Worm (Caenorhabditis elegans) whole organism, late embryonic: Measurements from ENCODE around the gene T04B2.8.
"Not testable (repeated sequence)": the region's sequence is repeated elsewhere in the genome, so short reads cannot be mapped to it uniquely, and the experiment has no call there.

Source experiments
- C08G9.2 ChIP-seq: sonication (generic microtip); optimal IDR thresholded peaks from 2 replicates; lab custom pipeline; 2016; ENCODE audit warnings: mild to moderate bottlenecking, missing genetic modification characterization, moderate library complexity, missing compliant biosample characterization
- C38D4.7 ChIP-seq: fragments of 200-800 bp; sonication (Bioruptor generic); optimal IDR thresholded peaks from 2 replicates; lab custom pipeline; 2018; ENCODE audit warnings: mild to moderate bottlenecking, missing genetic modification characterization, moderate library complexity, missing compliant biosample characterization
- F13H6.1 ChIP-seq: sonication (generic microtip); optimal IDR thresholded peaks from 2 replicates; lab custom pipeline; 2016; ENCODE audit warnings: missing genetic modification characterization, missing compliant biosample characterization
- K02D7.2 ChIP-seq: sonication (generic microtip); optimal IDR thresholded peaks from 2 replicates; lab custom pipeline; 2017; ENCODE audit warnings: mild to moderate bottlenecking, missing genetic modification characterization, missing compliant biosample characterization
- K09A11.1 ChIP-seq: sonication (generic microtip); optimal IDR thresholded peaks from 2 replicates; lab custom pipeline; 2017; ENCODE audit warnings: antibody characterized with exemption, mild to moderate bottlenecking, missing genetic modification characterization, missing compliant biosample characterization; ENCODE audit not compliant: insufficient read depth
- T23F11.4 ChIP-seq: fragments of 200-800 bp; sonication (Bioruptor generic); optimal IDR thresholded peaks from 2 replicates; lab custom pipeline; 2018; ENCODE audit warnings: mild to moderate bottlenecking, missing genetic modification characterization, missing compliant biosample characterization
- Y22D7AL.16 ChIP-seq: sonication (generic microtip); optimal IDR thresholded peaks from 2 replicates; lab custom pipeline; 2016; ENCODE audit warnings: missing genetic modification characterization, missing compliant biosample characterization
- ahr-1 ChIP-seq: sonication (generic microtip); optimal IDR thresholded peaks from 2 replicates; lab custom pipeline; 2016; ENCODE audit warnings: missing genetic modification characterization, missing compliant biosample characterization
- ceh-14 ChIP-seq: sonication (generic microtip); optimal IDR thresholded peaks from 2 replicates; lab custom pipeline; 2016; ENCODE audit warnings: missing genotype, missing genetic modification characterization, missing compliant biosample characterization
- ceh-19 ChIP-seq: fragments of 200-800 bp; sonication (Bioruptor generic); optimal IDR thresholded peaks from 2 replicates; lab custom pipeline; 2018; ENCODE audit warnings: mild to moderate bottlenecking, missing genetic modification characterization, missing compliant biosample characterization
- ceh-2 ChIP-seq: sonication (generic microtip); optimal IDR thresholded peaks from 2 replicates; lab custom pipeline; 2016; ENCODE audit warnings: missing genotype, missing genetic modification characterization, missing compliant biosample characterization
- ceh-24 ChIP-seq: sonication (generic microtip); optimal IDR thresholded peaks from 2 replicates; lab custom pipeline; 2016; ENCODE audit warnings: mild to moderate bottlenecking, missing genetic modification characterization, missing compliant biosample characterization
- ceh-48 ChIP-seq: sonication (generic microtip); optimal IDR thresholded peaks from 2 replicates; lab custom pipeline; 2016; ENCODE audit warnings: missing genetic modification characterization, inconsistent platforms, missing compliant biosample characterization
- elt-2 ChIP-seq: sonication (generic microtip); optimal IDR thresholded peaks from 2 replicates; lab custom pipeline; 2016; ENCODE audit warnings: missing genetic modification reagents, missing genetic modification characterization, missing compliant biosample characterization
- ets-4 ChIP-seq: sonication (generic microtip); optimal IDR thresholded peaks from 2 replicates; lab custom pipeline; 2016; ENCODE audit warnings: missing genetic modification characterization, missing compliant biosample characterization
- eyg-1 ChIP-seq: sonication (generic microtip); optimal IDR thresholded peaks from 2 replicates; lab custom pipeline; 2016; ENCODE audit warnings: missing genotype, missing genetic modification characterization, missing compliant biosample characterization
- gmeb-2 ChIP-seq: sonication (generic microtip); optimal IDR thresholded peaks from 2 replicates; lab custom pipeline; 2016; ENCODE audit warnings: missing genetic modification characterization, inconsistent platforms, missing compliant biosample characterization
- hlh-13 ChIP-seq: fragments of 200-800 bp; sonication (Bioruptor generic); optimal IDR thresholded peaks from 2 replicates; lab custom pipeline; 2018; ENCODE audit warnings: mild to moderate bottlenecking, missing genetic modification characterization, missing compliant biosample characterization
- hlh-15 ChIP-seq: sonication (generic microtip); optimal IDR thresholded peaks from 2 replicates; lab custom pipeline; 2016; ENCODE audit warnings: missing genetic modification characterization, missing compliant biosample characterization
- hlh-8 ChIP-seq: sonication (generic microtip); optimal IDR thresholded peaks from 2 replicates; lab custom pipeline; 2016; ENCODE audit warnings: missing genotype, missing genetic modification characterization, missing compliant biosample characterization
- lin-11 ChIP-seq: fragments of 200-800 bp; sonication (Bioruptor generic); optimal IDR thresholded peaks from 2 replicates; lab custom pipeline; 2018; ENCODE audit warnings: mild to moderate bottlenecking, missing genetic modification characterization, missing compliant biosample characterization
- nfya-1 ChIP-seq: sonication (generic microtip); optimal IDR thresholded peaks from 2 replicates; lab custom pipeline; 2017; ENCODE audit warnings: missing genetic modification characterization, mild to moderate bottlenecking, missing compliant biosample characterization, antibody characterized with exemption, moderate library complexity
- npax-4 ChIP-seq: sonication (generic microtip); optimal IDR thresholded peaks from 2 replicates; lab custom pipeline; 2016; ENCODE audit warnings: missing genetic modification characterization, missing compliant biosample characterization
- odd-2 ChIP-seq: sonication (generic microtip); optimal IDR thresholded peaks from 2 replicates; lab custom pipeline; 2017; ENCODE audit warnings: antibody characterized with exemption, mild to moderate bottlenecking, missing genetic modification characterization, missing compliant biosample characterization
- pax-1 ChIP-seq: fragments of 150-350 bp; optimal IDR thresholded peaks from 2 replicates; lab custom pipeline; 2014; ENCODE audit warnings: missing biosample characterization, missing genetic modification characterization
- sdc-2 ChIP-seq: sonication (generic microtip); optimal IDR thresholded peaks from 2 replicates; lab custom pipeline; 2016; ENCODE audit warnings: missing genotype, missing genetic modification characterization, missing compliant biosample characterization
- syd-9 ChIP-seq: sonication (generic microtip); optimal IDR thresholded peaks from 2 replicates; lab custom pipeline; 2016; ENCODE audit warnings: mild to moderate bottlenecking, missing genetic modification characterization, moderate library complexity, missing compliant biosample characterization
- tbx-2 ChIP-seq: sonication (generic microtip); optimal IDR thresholded peaks from 2 replicates; lab custom pipeline; 2016; ENCODE audit warnings: missing genetic modification characterization, missing compliant biosample characterization
- tbx-7 ChIP-seq: sonication (generic microtip); optimal IDR thresholded peaks from 2 replicates; lab custom pipeline; 2016; ENCODE audit warnings: missing genotype, missing genetic modification characterization, missing compliant biosample characterization
- unc-42 ChIP-seq: sonication (generic microtip); optimal IDR thresholded peaks from 2 replicates; lab custom pipeline; 2016; ENCODE audit warnings: missing genotype, missing genetic modification characterization, missing compliant biosample characterization
- unc-55 ChIP-seq: sonication (generic microtip); optimal IDR thresholded peaks from 2 replicates; lab custom pipeline; 2017; ENCODE audit warnings: missing biosample characterization, missing genetic modification reagents, missing genetic modification characterization
- zip-5 ChIP-seq: sonication (generic microtip); optimal IDR thresholded peaks from 2 replicates; lab custom pipeline; 2016; ENCODE audit warnings: missing genetic modification characterization, missing compliant biosample characterization
- ztf-16 ChIP-seq: sonication (generic microtip); optimal IDR thresholded peaks from 2 replicates; lab custom pipeline; 2017; ENCODE audit warnings: missing genetic modification characterization, missing compliant biosample characterization

Gene T04B2.8

ce11 chrIV:10042881-10043280, 8.1 kb downstream of the T04B2.8 start, which contains the start of gene frk-1:
Gene frk-1 (plus strand): TSS chrIV:10043181.
- TF ChIP-seq ahr-1 (tag; lab: Kevin White, UChicago) (no peak), C38D4.7 (GFP tag; lab: Kevin White, UChicago) (no peak), ztf-16 (no peak), ceh-24 (tag; lab: Kevin White, UChicago) (no peak), syd-9 (tag; lab: Kevin White, UChicago) (no peak), ceh-19 (GFP tag; lab: Kevin White, UChicago) (no peak), ceh-2 (no peak)
- TF ChIP-seq, all 69 proteins: peak for 0

DNA sequence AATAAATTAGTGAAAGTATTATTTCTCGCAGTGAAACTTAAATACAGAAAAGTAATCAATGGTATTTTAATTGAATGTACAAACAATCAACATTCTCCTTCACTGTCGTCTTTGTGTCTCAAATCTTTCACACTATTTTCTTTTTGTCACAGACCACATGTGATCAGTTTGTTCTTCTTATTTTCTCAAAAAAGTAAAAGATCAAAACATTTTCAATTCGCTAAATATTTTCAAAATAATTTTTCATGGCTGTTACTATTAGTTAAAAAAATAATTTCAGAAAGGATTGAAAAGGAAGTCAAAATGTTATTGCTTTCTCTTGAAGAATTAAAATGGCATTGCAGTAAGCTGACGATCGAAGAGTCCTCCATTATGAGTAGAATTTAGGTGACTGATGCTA, 10.2 kb downstream of the T04B2.8 start, which contains the start of gene dhs-31:
TSS of gene dhs-31 (minus strand) at position 101 of the 400 bp plus-strand sequence.
- no peak for TF ChIP-seq unc-42 (tag; lab: Kevin White, UChicago)
- TF ChIP-seq eyg-1 (tag; lab: Kevin White, UChicago) = no peak
- no peak for TF ChIP-seq F13H6.1 (tag; lab: Kevin White, UChicago)
- TF ChIP-seq ceh-14 (tag; lab: Kevin White, UChicago) = no peak

DNA sequence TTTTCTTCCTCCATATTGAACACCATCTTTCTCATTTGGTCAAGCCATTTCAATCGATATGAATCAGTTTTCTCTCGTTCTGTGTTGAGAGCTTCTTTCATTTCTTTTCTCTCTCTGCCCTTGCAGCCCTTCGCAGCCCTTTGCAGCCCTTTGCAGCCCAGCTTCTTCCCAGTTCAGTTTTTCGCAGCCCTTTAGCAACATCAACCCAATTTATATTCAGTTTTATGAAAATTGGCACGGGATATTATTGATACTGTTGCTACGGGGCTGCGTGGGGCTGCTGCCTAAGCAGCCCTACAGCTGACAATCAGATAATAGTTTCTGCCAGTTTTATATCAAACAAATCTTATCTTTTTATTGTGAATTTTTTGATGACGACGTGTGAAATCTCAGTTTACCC, 14.0 kb downstream of the T04B2.8 start, which contains the start of gene F44D12.10:
TSS of gene F44D12.10 (minus strand) at position 101 of the 400 bp plus-strand sequence.
- TF ChIP-seq lin-11 = no peak
- no peak for TF ChIP-seq gmeb-2 (tag; lab: Kevin White, UChicago)

- TF ChIP-seq elt-2 (tag; lab: Kevin White, UChicago) = no peak
- no peak for TF ChIP-seq eyg-1 (tag; lab: Kevin White, UChicago)
- no peak for TF ChIP-seq ceh-48 (tag; lab: Kevin White, UChicago)
Measured at ce11 chrIV:10033053-10033452, 17.9 kb downstream of the T04B2.8 start, which contains the start of gene F44D12.6. Gene F44D12.6 (plus strand): TSS chrIV:10033353.

DNA sequence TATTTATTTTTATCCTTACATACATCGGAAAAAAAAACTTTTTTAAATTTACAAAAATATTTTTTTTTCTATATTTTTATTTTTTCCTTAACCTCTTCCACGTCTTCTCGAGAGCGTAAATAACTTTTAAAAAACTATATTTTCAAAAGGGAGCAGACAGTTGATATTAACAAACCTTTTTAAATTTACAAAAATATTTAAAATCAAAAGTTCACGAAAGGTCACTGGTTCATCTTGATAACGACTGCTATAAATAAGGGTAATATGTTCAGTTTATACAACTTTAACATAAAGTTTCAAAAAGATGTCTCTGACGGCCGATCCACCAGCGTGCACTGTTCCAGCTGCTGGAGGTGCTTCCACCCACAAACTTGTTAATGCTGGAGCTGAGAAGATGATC, 22.2 kb downstream of the T04B2.8 start, which contains the start of the genes F44D12.16 and msd-2:
TSS of gene F44D12.16 (plus strand) at position 301 of the 400 bp plus-strand sequence.
TSS of gene msd-2 (plus strand) at position 305 of the 400 bp plus-strand sequence.
- not testable (repeated sequence) for TF ChIP-seq hlh-15; pax-1 (tag; lab: Kevin White, UChicago); odd-2
- TF ChIP-seq, all 69 proteins: peak for 0; not testable (repeated sequence) for 69

DNA sequence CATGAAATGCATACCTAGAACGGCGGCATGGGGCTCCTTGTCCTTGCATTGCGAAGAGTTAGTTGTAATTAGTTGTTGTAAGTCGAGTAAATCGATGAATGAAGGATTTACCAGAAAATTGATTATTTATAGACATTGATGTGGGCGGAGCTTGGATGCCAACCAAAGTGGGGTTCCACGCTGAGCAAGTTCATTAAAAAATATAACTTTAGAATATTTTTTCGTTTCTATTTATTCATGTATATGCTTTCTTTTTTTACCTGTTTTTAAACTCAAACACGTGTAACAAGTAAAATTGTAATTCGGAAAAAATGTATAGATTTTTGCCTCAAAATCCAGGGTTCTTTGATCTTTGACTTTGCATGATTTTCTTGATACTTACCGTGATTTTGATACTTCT, 23.4 kb downstream of the T04B2.8 start, which contains the start of gene gipc-2:
TSS of gene gipc-2 (minus strand) at position 101 of the 400 bp plus-strand sequence.
- TF ChIP-seq npax-4 (tag; lab: Kevin White, UChicago) (no peak), hlh-13 (GFP tag; lab: Kevin White, UChicago) (no peak), Y22D7AL.16 (no peak), nfya-1 (tag; lab: Kevin White, UChicago) (no peak), unc-55 (GFP tag; lab: Kevin White, UChicago) (no peak), eyg-1 (tag; lab: Kevin White, UChicago) (no peak), K09A11.1 (tag; lab: Kevin White, UChicago) (no peak), ets-4 (tag; lab: Kevin White, UChicago) (no peak), sdc-2 (tag; lab: Kevin White, UChicago) (no peak)

- TF ChIP-seq K02D7.2 (tag; lab: Kevin White, UChicago) (no peak), zip-5 (tag; lab: Kevin White, UChicago) (no peak), tbx-7 (no peak), ets-4 (tag; lab: Kevin White, UChicago) (no peak), T23F11.4 (GFP tag; lab: Kevin White, UChicago) (no peak), hlh-8 (tag; lab: Kevin White, UChicago) (no peak), tbx-2 (tag; lab: Kevin White, UChicago) (no peak), Y22D7AL.16 (no peak), C08G9.2 (tag; lab: Kevin White, UChicago) (no peak), pax-1 (tag; lab: Kevin White, UChicago) (no peak)
Measured at ce11 chrIV:10026129-10026528, 24.9 kb downstream of the T04B2.8 start.
